Worm (Caenorhabditis elegans) whole organism, mixed stage, embryonic: Measurements from ENCODE around the gene C16D9.6.

Experiments used
- ces-1 ChIP-seq: fragments of 150-350 bp; optimal IDR thresholded peaks from 2 replicates; lab custom pipeline; 2014; ENCODE audit warnings: missing biosample characterization, missing genetic modification reagents, missing genetic modification characterization
- lsy-2 ChIP-seq: fragments of 150-350 bp; optimal IDR thresholded peaks from 2 replicates; lab custom pipeline; 2014; ENCODE audit warnings: missing biosample characterization, missing genetic modification characterization
- nhr-237 ChIP-seq: fragments of 150-350 bp; optimal IDR thresholded peaks from 2 replicates; lab custom pipeline; 2014; ENCODE audit warnings: missing biosample characterization, missing genetic modification characterization
- unc-120 ChIP-seq: sonication (generic microtip); optimal IDR thresholded peaks from 2 replicates; lab custom pipeline; 2017; ENCODE audit warnings: missing genetic modification characterization, missing compliant biosample characterization; ENCODE audit not compliant: poor library complexity, severe bottlenecking

- TF ChIP-seq ces-1 (GFP tag; lab: Kevin White, UChicago) (no peak), unc-120 (tag; lab: Kevin White, UChicago) (no peak), lsy-2 (tag; lab: Kevin White, UChicago) (no peak), nhr-237 (tag; lab: Kevin White, UChicago) (no peak)
Measured at ce11 chrV:8280770-8281169, 30.7 kb upstream of the C16D9.6 start, which contains the start of gene str-135.
